Worm (Caenorhabditis elegans) whole organism, late embryonic: ENCODE results near the gene ZK938.1.
A peak's percentile ranks its signal among the peaks of the same experiment; 100 is the strongest.

ENCODE experiments used
- F13H6.1 ChIP-seq: sonication (generic microtip); optimal IDR thresholded peaks from 2 replicates; lab custom pipeline; 2016; ENCODE audit warnings: missing genetic modification characterization, missing compliant biosample characterization
- K02D7.2 ChIP-seq: sonication (generic microtip); optimal IDR thresholded peaks from 2 replicates; lab custom pipeline; 2017; ENCODE audit warnings: mild to moderate bottlenecking, missing genetic modification characterization, missing compliant biosample characterization
- Y22D7AL.16 ChIP-seq: sonication (generic microtip); optimal IDR thresholded peaks from 2 replicates; lab custom pipeline; 2016; ENCODE audit warnings: missing genetic modification characterization, missing compliant biosample characterization
- ceh-18 ChIP-seq: sonication (generic microtip); optimal IDR thresholded peaks from 2 replicates; lab custom pipeline; 2016; ENCODE audit warnings: missing genetic modification characterization, missing compliant biosample characterization
- ceh-19 ChIP-seq: fragments of 200-800 bp; sonication (Bioruptor generic); optimal IDR thresholded peaks from 2 replicates; lab custom pipeline; 2018; ENCODE audit warnings: mild to moderate bottlenecking, missing genetic modification characterization, missing compliant biosample characterization
- ceh-2 ChIP-seq: sonication (generic microtip); optimal IDR thresholded peaks from 2 replicates; lab custom pipeline; 2016; ENCODE audit warnings: missing genotype, missing genetic modification characterization, missing compliant biosample characterization
- ceh-24 ChIP-seq: sonication (generic microtip); optimal IDR thresholded peaks from 2 replicates; lab custom pipeline; 2016; ENCODE audit warnings: mild to moderate bottlenecking, missing genetic modification characterization, missing compliant biosample characterization
- ceh-31 ChIP-seq: sonication (generic microtip); optimal IDR thresholded peaks from 2 replicates; lab custom pipeline; 2016; ENCODE audit warnings: missing genetic modification characterization, missing compliant biosample characterization
- ceh-34 ChIP-seq: sonication (generic microtip); optimal IDR thresholded peaks from 2 replicates; lab custom pipeline; 2016; ENCODE audit warnings: mild to moderate bottlenecking, missing genetic modification characterization, missing compliant biosample characterization
- ceh-45 ChIP-seq: fragments of 200-800 bp; sonication (Bioruptor generic); IDR thresholded peaks from 2 replicates; pipeline ENCODE4 v1.3.6; 2022; ENCODE audit warnings: missing genetic modification reagents, missing genetic modification characterization, missing compliant biosample characterization
- ceh-6 ChIP-seq: fragments of 200-800 bp; sonication (Bioruptor generic); optimal IDR thresholded peaks from 2 replicates; lab custom pipeline; 2018; ENCODE audit warnings: mild to moderate bottlenecking, missing genetic modification characterization, missing compliant biosample characterization
- dve-1 ChIP-seq: sonication (generic microtip); optimal IDR thresholded peaks from 2 replicates; lab custom pipeline; 2017; ENCODE audit warnings: antibody characterized with exemption, mild to moderate bottlenecking, missing genetic modification characterization, missing compliant biosample characterization
- elt-2 ChIP-seq: sonication (generic microtip); optimal IDR thresholded peaks from 2 replicates; lab custom pipeline; 2016; ENCODE audit warnings: missing genetic modification reagents, missing genetic modification characterization, missing compliant biosample characterization
- fax-1 ChIP-seq: sonication (generic microtip); optimal IDR thresholded peaks from 2 replicates; lab custom pipeline; 2016; ENCODE audit warnings: missing genotype, missing genetic modification characterization, missing compliant biosample characterization
- fkh-10 ChIP-seq: fragments of 150-350 bp; optimal IDR thresholded peaks from 2 replicates; lab custom pipeline; 2014; ENCODE audit warnings: missing biosample characterization, missing genetic modification reagents, missing genetic modification characterization
- gmeb-2 ChIP-seq: sonication (generic microtip); optimal IDR thresholded peaks from 2 replicates; lab custom pipeline; 2016; ENCODE audit warnings: missing genetic modification characterization, inconsistent platforms, missing compliant biosample characterization
- lim-6 ChIP-seq: sonication (generic microtip); optimal IDR thresholded peaks from 2 replicates; lab custom pipeline; 2016; ENCODE audit warnings: missing genetic modification characterization, missing compliant biosample characterization
- nfya-1 ChIP-seq: sonication (generic microtip); optimal IDR thresholded peaks from 2 replicates; lab custom pipeline; 2017; ENCODE audit warnings: missing genetic modification characterization, mild to moderate bottlenecking, missing compliant biosample characterization, antibody characterized with exemption, moderate library complexity
- nhr-11 ChIP-seq: fragments of 150-350 bp; optimal IDR thresholded peaks from 2 replicates; lab custom pipeline; 2014; ENCODE audit warnings: missing biosample characterization, missing genetic modification characterization
- nhr-232 ChIP-seq: sonication (generic microtip); optimal IDR thresholded peaks from 2 replicates; lab custom pipeline; 2016; ENCODE audit warnings: missing genetic modification characterization, missing compliant biosample characterization
- npax-4 ChIP-seq: sonication (generic microtip); optimal IDR thresholded peaks from 2 replicates; lab custom pipeline; 2016; ENCODE audit warnings: missing genetic modification characterization, missing compliant biosample characterization
- pros-1 ChIP-seq: fragments of 150-350 bp; optimal IDR thresholded peaks from 2 replicates; lab custom pipeline; 2014; ENCODE audit warnings: missing biosample characterization, missing genetic modification reagents, missing genetic modification characterization
- rnt-1 ChIP-seq: sonication (generic microtip); optimal IDR thresholded peaks from 2 replicates; lab custom pipeline; 2016; ENCODE audit warnings: missing genetic modification characterization, missing compliant biosample characterization
- sox-2 ChIP-seq: fragments of 200-800 bp; sonication (Bioruptor generic); IDR thresholded peaks from 2 replicates; pipeline ENCODE4 v1.3.6; 2022; ENCODE audit warnings: missing genetic modification reagents, missing genetic modification characterization, missing compliant biosample characterization
- sox-4 ChIP-seq: sonication (generic microtip); optimal IDR thresholded peaks from 2 replicates; lab custom pipeline; 2017; ENCODE audit warnings: mild to moderate bottlenecking, missing genetic modification characterization, inconsistent platforms, missing compliant biosample characterization
- syd-9 ChIP-seq: sonication (generic microtip); optimal IDR thresholded peaks from 2 replicates; lab custom pipeline; 2016; ENCODE audit warnings: mild to moderate bottlenecking, missing genetic modification characterization, moderate library complexity, missing compliant biosample characterization
- tbx-2 ChIP-seq: sonication (generic microtip); optimal IDR thresholded peaks from 2 replicates; lab custom pipeline; 2016; ENCODE audit warnings: missing genetic modification characterization, missing compliant biosample characterization
- ttx-3 ChIP-seq: sonication (generic microtip); optimal IDR thresholded peaks from 2 replicates; lab custom pipeline; 2016; ENCODE audit warnings: missing genetic modification reagents, missing genetic modification characterization, missing compliant biosample characterization
- unc-42 ChIP-seq: sonication (generic microtip); optimal IDR thresholded peaks from 2 replicates; lab custom pipeline; 2016; ENCODE audit warnings: missing genotype, missing genetic modification characterization, missing compliant biosample characterization
- unc-55 ChIP-seq: sonication (generic microtip); optimal IDR thresholded peaks from 2 replicates; lab custom pipeline; 2017; ENCODE audit warnings: missing biosample characterization, missing genetic modification reagents, missing genetic modification characterization
- unc-86 ChIP-seq: sonication (generic microtip); optimal IDR thresholded peaks from 2 replicates; lab custom pipeline; 2016; ENCODE audit warnings: missing genetic modification characterization, missing compliant biosample characterization
- zip-5 ChIP-seq: sonication (generic microtip); optimal IDR thresholded peaks from 2 replicates; lab custom pipeline; 2016; ENCODE audit warnings: missing genetic modification characterization, missing compliant biosample characterization

Gene ZK938.1

ce11 chrII:9807519-9807972 is 21.7 kb upstream of the ZK938.1 start, which contains the start of gene cyp-13A8:
TSS of gene cyp-13A8 (minus strand) at chrII:9807569.
- TF ChIP-seq elt-2 (tag; lab: Kevin White, UChicago) (peak; percentile 32), npax-4 (no peak)

ce11 chrII:9826946-9827345 is 2.3 kb upstream of the ZK938.1 start:
- TF ChIP-seq sox-2 (GFP tag; lab: Robert Waterston, UW) (no peak), unc-55 (GFP tag; lab: Kevin White, UChicago) (no peak), ceh-34 (no peak), dve-1 (tag; lab: Kevin White, UChicago) (no peak), unc-42 (no peak), elt-2 (tag; lab: Kevin White, UChicago) (no peak), ceh-6 (no peak), sox-4 (tag; lab: Kevin White, UChicago) (no peak), ttx-3 (no peak), ceh-24 (no peak), zip-5 (tag; lab: Kevin White, UChicago) (no peak), ceh-19 (GFP tag; lab: Kevin White, UChicago) (no peak), nhr-232 (tag; lab: Kevin White, UChicago) (no peak), ceh-18 (tag; lab: Kevin White, UChicago) (no peak), gmeb-2 (tag; lab: Kevin White, UChicago) (no peak), lim-6 (tag; lab: Kevin White, UChicago) (no peak), rnt-1 (tag; lab: Kevin White, UChicago) (no peak), Y22D7AL.16 (tag; lab: Kevin White, UChicago) (no peak)

ce11 chrII:9827852-9828251 is 1.4 kb upstream of the ZK938.1 start, which contains the start of gene eyg-1:
TSS of gene eyg-1 (minus strand) at chrII:9827952.
- no peak for TF ChIP-seq fkh-10 (GFP tag; lab: Kevin White, UChicago)
- no peak for TF ChIP-seq K02D7.2 (tag; lab: Kevin White, UChicago)
- TF ChIP-seq ceh-31 (tag; lab: Kevin White, UChicago): no peak
- TF ChIP-seq unc-86: no peak
- no peak for TF ChIP-seq syd-9 (tag; lab: Kevin White, UChicago)
- TF ChIP-seq sox-4 (tag; lab: Kevin White, UChicago): no peak
- no peak for TF ChIP-seq F13H6.1 (tag; lab: Kevin White, UChicago)
- TF ChIP-seq ceh-18 (tag; lab: Kevin White, UChicago): no peak
- no peak for TF ChIP-seq ceh-2 (tag; lab: Kevin White, UChicago)
- no peak for TF ChIP-seq lim-6 (tag; lab: Kevin White, UChicago)

ce11 chrII:9828502-9828901 is 706 bp upstream of the ZK938.1 start:
- TF ChIP-seq fkh-10 (GFP tag; lab: Kevin White, UChicago): no peak
- TF ChIP-seq ceh-45 (GFP tag; lab: Robert Waterston, UW): no peak
- TF ChIP-seq nfya-1 (tag; lab: Kevin White, UChicago): no peak
- peak; percentile 69 for TF ChIP-seq ceh-34
- no peak for TF ChIP-seq fax-1 (tag; lab: Kevin White, UChicago)

ce11 chrII:9831033-9831432 is 1.8 kb downstream of the ZK938.1 start, which contains the start of gene ZK938.12:
TSS of gene ZK938.12 (plus strand) at chrII:9831333.
- TF ChIP-seq sox-2 (GFP tag; lab: Robert Waterston, UW) (no peak), pros-1 (tag; lab: Kevin White, UChicago) (no peak), tbx-2 (tag; lab: Kevin White, UChicago) (no peak)
- TF ChIP-seq, all 69 proteins: peak for 0

ce11 chrII:9833855-9834254 is 4.6 kb downstream of the ZK938.1 start, which contains the start of gene ZK938.3:
TSS of gene ZK938.3 (minus strand) at chrII:9833955.
- no peak for TF ChIP-seq pros-1 (tag; lab: Kevin White, UChicago)
- peak; percentile 21 for TF ChIP-seq nhr-11
- TF ChIP-seq ceh-19 (GFP tag; lab: Kevin White, UChicago): no peak
- TF ChIP-seq, all 69 proteins: peak for 1
